Comparison of ENCODE assay signal across 5 fruit fly cellular contexts in genomic region chr2L:9986402-9987350, dm6.
TF ChIP-seq lines count a peak whose summit lies in the region.

No protein-coding gene starts in this region.

- no peak for TF ChIP-seq CTCF in whole organism, embryonic (GFP tag; optimal IDR thresholded peaks at IDR 0.05; lab: Kevin White, UChicago)

TF ChIP-seq in whole organism, adult, 20 proteins besides CTCF, POLR2A, EP300 and RAD21:
- TF ChIP-seq cnc (optimal IDR thresholded peaks at IDR 0.05; lab: Kevin White, UChicago) (no peak), pad (GFP tag; optimal IDR thresholded peaks at IDR 0.05; lab: Kevin White, UChicago) (peak; percentile 12), CG7045 (GFP tag; optimal IDR thresholded peaks at IDR 0.05; lab: Kevin White, UChicago) (no peak), tj (GFP tag; optimal IDR thresholded peaks at IDR 0.05; lab: Kevin White, UChicago) (peak; percentile 34), bab1 (GFP tag; optimal IDR thresholded peaks at IDR 0.05; lab: Kevin White, UChicago) (peak; percentile 71), kay (GFP tag; lab: Kevin White, UChicago; ENCODE audit: borderline replicate concordance) (no peak)

TF ChIP-seq in whole organism, embryonic, 481 proteins besides CTCF, POLR2A, EP300 and RAD21 (continues in another document):
- TF ChIP-seq CG2202 (tag; optimal IDR thresholded peaks at IDR 0.05; lab: Kevin White, UChicago) (peak; percentile 34), eyg (GFP tag; optimal IDR thresholded peaks at IDR 0.05; lab: Kevin White, UChicago) (no peak), Usf (GFP tag; optimal IDR thresholded peaks at IDR 0.05; lab: Kevin White, UChicago) (no peak), CG11560 (tag; IDR thresholded peaks at IDR 0.05; lab: Robert Waterston, UW) (0 out of 3 replicates have a peak, but pooled peaks have one; percentile 11), emc (GFP tag; optimal IDR thresholded peaks at IDR 0.05; lab: Kevin White, UChicago) (no peak), CG6654 (GFP tag; optimal IDR thresholded peaks at IDR 0.05; lab: Kevin White, UChicago) (no peak), tap (tag; optimal IDR thresholded peaks at IDR 0.05; lab: Kevin White, UChicago) (peak; percentile 58), bab2 (GFP tag; optimal IDR thresholded peaks at IDR 0.05; lab: Kevin White, UChicago) (peak; percentile 47), nerfin-2 (GFP tag; IDR thresholded peaks at IDR 0.05; lab: Robert Waterston, UW; ENCODE audit: partially characterized antibody) (no peak), CG4820 (GFP tag; optimal IDR thresholded peaks at IDR 0.05; lab: Kevin White, UChicago) (peak; percentile 60), CG12391 (tag; optimal IDR thresholded peaks at IDR 0.05; lab: Kevin White, UChicago) (peak; percentile 48), ase (GFP tag; IDR thresholded peaks at IDR 0.05; lab: Robert Waterston, UW) (peak; percentile 76; the same call in 1 of the 3 replicates), NfI (GFP tag; optimal IDR thresholded peaks at IDR 0.05; lab: Kevin White, UChicago) (peak; percentile 47), tin (GFP tag; optimal IDR thresholded peaks at IDR 0.05; lab: Kevin White, UChicago) (peak; percentile 39), peb (GFP tag; IDR thresholded peaks at IDR 0.05; lab: Robert Waterston, UW) (peak; percentile 60), ranshi (GFP tag; IDR thresholded peaks at IDR 0.05; lab: Robert Waterston, UW) (peak; percentile 67; the same call in 1 of the 2 replicates), CG34224 (GFP tag; IDR thresholded peaks at IDR 0.05; lab: Robert Waterston, UW; ENCODE audit: partially characterized antibody) (no peak), Fer2 (tag; optimal IDR thresholded peaks at IDR 0.05; lab: Kevin White, UChicago) (no peak), CG2712 (tag; optimal IDR thresholded peaks at IDR 0.05; lab: Kevin White, UChicago) (peak; percentile 71), CG10267 (tag; optimal IDR thresholded peaks at IDR 0.05; lab: Kevin White, UChicago) (peak; percentile 36), crp (GFP tag; optimal IDR thresholded peaks at IDR 0.05; lab: Kevin White, UChicago) (no peak)

TF ChIP-seq in whole organism, prepupa, 60 proteins besides CTCF, POLR2A, EP300 and RAD21 (continues in another document):
- TF ChIP-seq CG4318 (GFP tag; optimal IDR thresholded peaks at IDR 0.05; lab: Kevin White, UChicago) (peak; percentile 78), OdsH (GFP tag; optimal IDR thresholded peaks at IDR 0.05; lab: Kevin White, UChicago) (peak; percentile 90), cyc (GFP tag; optimal IDR thresholded peaks at IDR 0.05; lab: Kevin White, UChicago) (peak; percentile 94), CG10669 (GFP tag; optimal IDR thresholded peaks at IDR 0.05; lab: Kevin White, UChicago) (peak; percentile 94), Hr4 (GFP tag; optimal IDR thresholded peaks at IDR 0.05; lab: Kevin White, UChicago) (peak; percentile 59), Sox14 (GFP tag; optimal IDR thresholded peaks at IDR 0.05; lab: Kevin White, UChicago) (peak; percentile 94), topi (GFP tag; optimal IDR thresholded peaks at IDR 0.05; lab: Kevin White, UChicago) (peak; percentile 92), Eip75B (GFP tag; optimal IDR thresholded peaks at IDR 0.05; lab: Kevin White, UChicago) (peak; percentile 83), Eip78C (GFP tag; lab: Kevin White, UChicago) (peak; percentile 97), CG10631 (GFP tag; optimal IDR thresholded peaks at IDR 0.05; lab: Kevin White, UChicago) (peak; percentile 94), Met (GFP tag; optimal IDR thresholded peaks at IDR 0.05; lab: Kevin White, UChicago) (peak; percentile 95), CG7368 (GFP tag; optimal IDR thresholded peaks at IDR 0.05; lab: Kevin White, UChicago) (peak; percentile 91), salr (GFP tag; optimal IDR thresholded peaks at IDR 0.05; lab: Kevin White, UChicago) (peak; percentile 66 to 90), CG6792 (GFP tag; optimal IDR thresholded peaks at IDR 0.05; lab: Kevin White, UChicago) (peak; percentile 90), Hr38 (GFP tag; optimal IDR thresholded peaks at IDR 0.05; lab: Kevin White, UChicago) (no peak), CG8119 (GFP tag; IDR thresholded peaks at IDR 0.05; lab: Robert Waterston, UW) (peak; percentile 90), ss (GFP tag; optimal IDR thresholded peaks at IDR 0.05; lab: Kevin White, UChicago) (peak; percentile 92 to 94), CG3032 (tag; optimal IDR thresholded peaks at IDR 0.05; lab: Kevin White, UChicago) (peak; percentile 93), net (GFP tag; optimal IDR thresholded peaks at IDR 0.05; lab: Kevin White, UChicago) (peak; percentile 90), CG9139 (GFP tag; optimal IDR thresholded peaks at IDR 0.05; lab: Kevin White, UChicago) (peak; percentile 90), CG31627 (GFP tag; optimal IDR thresholded peaks at IDR 0.05; lab: Kevin White, UChicago) (peak; percentile 93), lz (GFP tag; optimal IDR thresholded peaks at IDR 0.05; lab: Kevin White, UChicago) (peak; percentile 81)

TF ChIP-seq in whole organism, pupa, 21 proteins besides CTCF, POLR2A, EP300 and RAD21:
- peak; percentile 92 for TF ChIP-seq CG8301 (tag; optimal IDR thresholded peaks at IDR 0.05; lab: Kevin White, UChicago)
- peak; percentile 90 for TF ChIP-seq rn (GFP tag; IDR thresholded peaks at IDR 0.05; lab: Robert Waterston, UW)
- TF ChIP-seq Pif1A (GFP tag; optimal IDR thresholded peaks at IDR 0.05; lab: Kevin White, UChicago) = peak; percentile 93
- peak; percentile 45 for TF ChIP-seq D1 (tag; optimal IDR thresholded peaks at IDR 0.05; lab: Kevin White, UChicago)
- TF ChIP-seq CG10348 (GFP tag; IDR thresholded peaks at IDR 0.05; lab: Robert Waterston, UW) = 0 out of 2 replicates have a peak, but pooled peaks have one; percentile 28
- peak; percentile 94 for TF ChIP-seq CG14655 (GFP tag; optimal IDR thresholded peaks at IDR 0.05; lab: Kevin White, UChicago)
- peak; percentile 94 for TF ChIP-seq CG17806 (tag; optimal IDR thresholded peaks at IDR 0.05; lab: Kevin White, UChicago)
- peak; percentile 93 for TF ChIP-seq CG8159 (tag; optimal IDR thresholded peaks at IDR 0.05; lab: Kevin White, UChicago)
- peak; percentile 92 for TF ChIP-seq CG9948 (tag; optimal IDR thresholded peaks at IDR 0.05; lab: Kevin White, UChicago)
- peak; percentile 95 for TF ChIP-seq CG4496 (GFP tag; IDR thresholded peaks at IDR 0.05; lab: Robert Waterston, UW)
- peak; percentile 81 for TF ChIP-seq Snoo (tag; optimal IDR thresholded peaks at IDR 0.05; lab: Kevin White, UChicago)
- peak; percentile 76 for TF ChIP-seq EcR (GFP tag; optimal IDR thresholded peaks at IDR 0.05; lab: Kevin White, UChicago)
- TF ChIP-seq Pif1B (GFP tag; optimal IDR thresholded peaks at IDR 0.05; lab: Kevin White, UChicago) = peak; percentile 95
- peak; percentile 92 for TF ChIP-seq gl (tag; optimal IDR thresholded peaks at IDR 0.05; lab: Kevin White, UChicago)
- TF ChIP-seq fd96Ca (GFP tag; IDR thresholded peaks at IDR 0.05; lab: Robert Waterston, UW) = peak; percentile 97
- peak; percentile 89 for TF ChIP-seq CG13204 (GFP tag; optimal IDR thresholded peaks at IDR 0.05; lab: Kevin White, UChicago)
- peak; percentile 94 for TF ChIP-seq CG15710 (tag; optimal IDR thresholded peaks at IDR 0.05; lab: Kevin White, UChicago)
- TF ChIP-seq CG32121 (GFP tag; IDR thresholded peaks at IDR 0.05; lab: Robert Waterston, UW) = peak; percentile 89
- TF ChIP-seq CG34367 (tag; optimal IDR thresholded peaks at IDR 0.05; lab: Kevin White, UChicago) = peak; percentile 92
- TF ChIP-seq Ets98B (GFP tag; IDR thresholded peaks at IDR 0.05; lab: Robert Waterston, UW) = peak; percentile 95
- peak; percentile 90 for TF ChIP-seq CG12605 (GFP tag; IDR thresholded peaks at IDR 0.05; lab: Robert Waterston, UW)

TF ChIP-seq in whole organism, wandering third instar larva, 38 proteins besides CTCF, POLR2A, EP300 and RAD21 (continues in another document):
- peak; percentile 87 for TF ChIP-seq rgr (GFP tag; optimal IDR thresholded peaks at IDR 0.05; lab: Kevin White, UChicago)
- no peak for TF ChIP-seq dl (GFP tag; optimal IDR thresholded peaks at IDR 0.05; lab: Kevin White, UChicago; ENCODE audit: insufficient read depth in 1 of 2, partially characterized antibody in 2 of 2)
- TF ChIP-seq sage (GFP tag; optimal IDR thresholded peaks at IDR 0.05; lab: Kevin White, UChicago) = peak; percentile 78
- peak; percentile 93 for TF ChIP-seq h (GFP tag; optimal IDR thresholded peaks at IDR 0.05; lab: Kevin White, UChicago)
- no peak for TF ChIP-seq sv (GFP tag; optimal IDR thresholded peaks at IDR 0.05; lab: Kevin White, UChicago)
- TF ChIP-seq dsf (GFP tag; optimal IDR thresholded peaks at IDR 0.05; lab: Kevin White, UChicago; ENCODE audit: borderline replicate concordance) = peak; percentile 57
- TF ChIP-seq ey (GFP tag; optimal IDR thresholded peaks at IDR 0.05; lab: Kevin White, UChicago) = peak; percentile 91
- TF ChIP-seq Sp1 (GFP tag; optimal IDR thresholded peaks at IDR 0.05; lab: Kevin White, UChicago) = peak; percentile 89
- peak; percentile 16 for TF ChIP-seq Rel (GFP tag; optimal IDR thresholded peaks at IDR 0.05; lab: Kevin White, UChicago)
- peak; percentile 70 for TF ChIP-seq Rel (tag; optimal IDR thresholded peaks at IDR 0.05; lab: Kevin White, UChicago)
- no peak for TF ChIP-seq CrebA (GFP tag; optimal IDR thresholded peaks at IDR 0.05; lab: Kevin White, UChicago; ENCODE audit: borderline replicate concordance)
- TF ChIP-seq fru (GFP tag; optimal IDR thresholded peaks at IDR 0.05; lab: Kevin White, UChicago) = peak; percentile 93
- TF ChIP-seq usp (GFP tag; optimal IDR thresholded peaks at IDR 0.05; lab: Kevin White, UChicago) = no peak
- TF ChIP-seq lola (GFP tag; optimal IDR thresholded peaks at IDR 0.05; lab: Kevin White, UChicago) = no peak
- no peak for TF ChIP-seq jim (GFP tag; optimal IDR thresholded peaks at IDR 0.05; lab: Kevin White, UChicago)
- peak; percentile 93 for TF ChIP-seq HLH106 (tag; optimal IDR thresholded peaks at IDR 0.05; lab: Kevin White, UChicago)
- no peak for TF ChIP-seq Abd-B (GFP tag; optimal IDR thresholded peaks at IDR 0.05; lab: Kevin White, UChicago)
- TF ChIP-seq Mio (GFP tag; optimal IDR thresholded peaks at IDR 0.05; lab: Kevin White, UChicago) = peak; percentile 54
- TF ChIP-seq GATAd (GFP tag; optimal IDR thresholded peaks at IDR 0.05; lab: Kevin White, UChicago) = peak; percentile 45
- no peak for TF ChIP-seq Vsx2 (GFP tag; optimal IDR thresholded peaks at IDR 0.05; lab: Kevin White, UChicago; ENCODE audit: partially characterized antibody)
- TF ChIP-seq CG9705 (GFP tag; optimal IDR thresholded peaks at IDR 0.05; lab: Kevin White, UChicago) = peak; percentile 90
- no peak for TF ChIP-seq N (GFP tag; optimal IDR thresholded peaks at IDR 0.05; lab: Kevin White, UChicago)
- TF ChIP-seq tai (GFP tag; optimal IDR thresholded peaks at IDR 0.05; lab: Kevin White, UChicago) = no peak
- peak; percentile 62 for TF ChIP-seq brk (GFP tag; optimal IDR thresholded peaks at IDR 0.05; lab: Kevin White, UChicago)
- peak; percentile 62 for TF ChIP-seq Hr83 (GFP tag; optimal IDR thresholded peaks at IDR 0.05; lab: Kevin White, UChicago; ENCODE audit: poor library complexity, severe bottlenecking)
- TF ChIP-seq woc (GFP tag; optimal IDR thresholded peaks at IDR 0.05; lab: Kevin White, UChicago) = peak; percentile 90
- no peak for TF ChIP-seq pan (optimal IDR thresholded peaks at IDR 0.05; lab: Kevin White, UChicago)
- peak; percentile 37 to 92 for TF ChIP-seq foxo (GFP tag; optimal IDR thresholded peaks at IDR 0.05; lab: Kevin White, UChicago)
